Worm (Caenorhabditis elegans) whole organism, late embryonic: ENCODE measurements around the gene ZK84.2.

Experiments used
- C38D4.7 ChIP-seq: fragments of 200-800 bp; sonication (Bioruptor generic); optimal IDR thresholded peaks from 2 replicates; lab custom pipeline; 2018; ENCODE audit warnings: mild to moderate bottlenecking, missing genetic modification characterization, moderate library complexity, missing compliant biosample characterization
- F13H6.1 ChIP-seq: sonication (generic microtip); optimal IDR thresholded peaks from 2 replicates; lab custom pipeline; 2016; ENCODE audit warnings: missing genetic modification characterization, missing compliant biosample characterization
- T23F11.4 ChIP-seq: fragments of 200-800 bp; sonication (Bioruptor generic); optimal IDR thresholded peaks from 2 replicates; lab custom pipeline; 2018; ENCODE audit warnings: mild to moderate bottlenecking, missing genetic modification characterization, missing compliant biosample characterization
- ama-1 ChIP-seq: fragments of 150-350 bp; optimal IDR thresholded peaks from 2 replicates; lab custom pipeline; 2014
- ceh-19 ChIP-seq: fragments of 200-800 bp; sonication (Bioruptor generic); optimal IDR thresholded peaks from 2 replicates; lab custom pipeline; 2018; ENCODE audit warnings: mild to moderate bottlenecking, missing genetic modification characterization, missing compliant biosample characterization
- ceh-31 ChIP-seq: sonication (generic microtip); optimal IDR thresholded peaks from 2 replicates; lab custom pipeline; 2016; ENCODE audit warnings: missing genetic modification characterization, missing compliant biosample characterization
- elt-2 ChIP-seq: sonication (generic microtip); optimal IDR thresholded peaks from 2 replicates; lab custom pipeline; 2016; ENCODE audit warnings: missing genetic modification reagents, missing genetic modification characterization, missing compliant biosample characterization
- ets-4 ChIP-seq: sonication (generic microtip); optimal IDR thresholded peaks from 2 replicates; lab custom pipeline; 2016; ENCODE audit warnings: missing genetic modification characterization, missing compliant biosample characterization
- fkh-10 ChIP-seq: fragments of 150-350 bp; optimal IDR thresholded peaks from 2 replicates; lab custom pipeline; 2014; ENCODE audit warnings: missing biosample characterization, missing genetic modification reagents, missing genetic modification characterization
- lin-11 ChIP-seq: fragments of 200-800 bp; sonication (Bioruptor generic); optimal IDR thresholded peaks from 2 replicates; lab custom pipeline; 2018; ENCODE audit warnings: mild to moderate bottlenecking, missing genetic modification characterization, missing compliant biosample characterization
- pha-4 ChIP-seq: fragments of 150-350 bp; optimal IDR thresholded peaks from 2 replicates; lab custom pipeline; 2018; ENCODE audit warnings: missing biosample characterization, missing genetic modification reagents, missing genetic modification characterization
- rnt-1 ChIP-seq: sonication (generic microtip); optimal IDR thresholded peaks from 2 replicates; lab custom pipeline; 2016; ENCODE audit warnings: missing genetic modification characterization, missing compliant biosample characterization
- tbx-2 ChIP-seq: sonication (generic microtip); optimal IDR thresholded peaks from 2 replicates; lab custom pipeline; 2016; ENCODE audit warnings: missing genetic modification characterization, missing compliant biosample characterization

DNA sequence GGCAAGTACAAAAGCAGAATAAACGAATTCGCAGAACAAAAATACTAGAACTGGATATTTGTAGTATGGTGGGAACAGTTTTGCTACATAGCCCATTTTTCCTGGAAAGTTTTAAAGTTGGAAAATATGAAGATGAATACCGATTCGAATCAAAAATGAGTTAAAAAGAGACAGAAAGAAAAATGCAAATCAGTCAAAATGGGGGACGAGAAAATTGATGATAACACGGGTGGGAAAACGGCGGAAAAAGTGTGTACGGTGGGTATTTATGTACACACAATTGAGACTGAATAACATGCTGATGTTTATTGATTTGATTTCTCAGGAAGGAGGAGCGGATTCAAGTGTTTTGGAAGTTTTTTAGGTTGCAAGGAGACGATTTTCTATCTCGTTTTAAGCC, 10.7 kb downstream of the ZK84.2 start, which contains the start of gene R12C12.9:
- TF ChIP-seq tbx-2 (tag; lab: Kevin White, UChicago) (no peak), elt-2 (no peak), C38D4.7 (GFP tag; lab: Kevin White, UChicago) (no peak), rnt-1 (tag; lab: Kevin White, UChicago) (no peak), pha-4 (tag; lab: Kevin White, UChicago) (no peak), T23F11.4 (GFP tag; lab: Kevin White, UChicago) (no peak), ceh-19 (GFP tag; lab: Kevin White, UChicago) (no peak), ama-1 (lab: Kevin White, UChicago) (no peak), ceh-31 (tag; lab: Kevin White, UChicago) (no peak), F13H6.1 (tag; lab: Kevin White, UChicago) (no peak), fkh-10 (GFP tag; lab: Kevin White, UChicago) (no peak), lin-11 (no peak), ets-4 (tag; lab: Kevin White, UChicago) (no peak)
